Worm (Caenorhabditis elegans) whole organism, mixed stage, embryonic: Measurements from ENCODE around the gene C03E10.3.

Experiments
- bed-3 ChIP-seq: fragments of 200-800 bp; sonication (Bioruptor generic); optimal IDR thresholded peaks from 3 replicates; lab custom pipeline; 2018; ENCODE audit warnings: mild to moderate bottlenecking, missing genetic modification characterization, moderate library complexity, missing compliant biosample characterization
- blmp-1 ChIP-seq: fragments of 150-350 bp; optimal IDR thresholded peaks from 2 replicates; lab custom pipeline; 2014; ENCODE audit warnings: missing biosample characterization, missing genetic modification characterization
- ces-1 ChIP-seq: fragments of 150-350 bp; optimal IDR thresholded peaks from 2 replicates; lab custom pipeline; 2014; ENCODE audit warnings: missing biosample characterization, missing genetic modification reagents, missing genetic modification characterization
- elt-1 ChIP-seq: sonication (generic microtip); optimal IDR thresholded peaks from 2 replicates; lab custom pipeline; 2017; ENCODE audit warnings: missing genetic modification characterization, mild to moderate bottlenecking, missing compliant biosample characterization, antibody characterized with exemption, moderate library complexity, borderline replicate concordance; ENCODE audit not compliant: insufficient read depth
- lin-13 ChIP-seq: fragments of 150-350 bp; optimal IDR thresholded peaks from 2 replicates; lab custom pipeline; 2014; ENCODE audit warnings: missing biosample characterization, missing genetic modification characterization
- lin-32 ChIP-seq: fragments of 200-800 bp; sonication (Bioruptor generic); optimal IDR thresholded peaks from 2 replicates; lab custom pipeline; 2018; ENCODE audit warnings: mild to moderate bottlenecking, missing genetic modification characterization, missing compliant biosample characterization
- snpc-4 ChIP-seq: fragments of 150-350 bp; optimal IDR thresholded peaks from 2 replicates; lab custom pipeline; 2014; ENCODE audit warnings: missing biosample characterization, missing genetic modification characterization

DNA sequence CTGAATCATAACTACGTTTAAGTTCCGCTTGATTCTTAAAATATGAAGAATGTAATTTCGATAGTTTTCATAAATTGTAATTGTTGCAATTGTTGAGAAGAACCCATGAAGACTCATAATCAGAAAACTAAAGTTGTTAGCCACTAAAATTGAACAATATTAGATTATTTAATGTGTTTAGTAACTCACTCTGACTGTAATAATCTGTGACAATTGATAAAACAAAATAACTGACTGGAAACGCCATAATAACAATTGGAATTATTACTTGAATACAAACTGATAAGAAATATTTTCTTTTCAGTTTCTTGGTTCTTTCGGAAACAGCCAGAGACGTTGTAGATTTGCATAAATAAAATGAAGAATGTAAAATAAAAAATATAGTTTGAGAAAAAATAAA, 13.2 kb downstream of the C03E10.3 start:
- no peak for TF ChIP-seq ces-1 (GFP tag; lab: Kevin White, UChicago)
- TF ChIP-seq bed-3 (GFP tag; lab: Kevin White, UChicago) = no peak
- TF ChIP-seq lin-13 = no peak
- TF ChIP-seq lin-32 (GFP tag; lab: Kevin White, UChicago) = no peak
- TF ChIP-seq elt-1 (tag; lab: Kevin White, UChicago) = no peak
- TF ChIP-seq blmp-1 = no peak
- no peak for TF ChIP-seq snpc-4 (tag; lab: Kevin White, UChicago)
